Worm (Caenorhabditis elegans): ENCODE results near the gene dhcr-24.

DNA sequence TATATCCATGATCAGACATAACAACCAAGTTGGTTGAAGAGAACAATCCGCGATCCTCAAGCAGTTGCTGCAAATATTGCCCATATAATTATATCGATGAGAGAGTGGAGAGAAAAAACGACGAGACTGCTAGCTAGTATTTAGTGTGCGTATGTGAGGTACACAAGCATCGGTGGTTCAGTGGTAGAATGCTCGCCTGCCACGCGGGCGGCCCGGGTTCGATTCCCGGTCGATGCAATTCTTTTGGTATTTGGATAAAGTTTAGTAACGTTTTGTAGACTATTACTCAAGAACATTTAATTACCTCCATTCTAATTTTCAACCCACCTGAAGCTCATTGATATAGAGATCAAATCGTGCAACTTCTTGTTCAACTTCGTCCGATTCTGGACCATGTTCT is 49.1 kb upstream of the dhcr-24 start:
- TF ChIP-seq snu-23 (GFP tag; optimal IDR thresholded peaks at IDR 0.05) (peak; percentile 83), jun-1 (tag; optimal IDR thresholded peaks at IDR 0.05) (peak; percentile 25), ztf-4 (tag; optimal IDR thresholded peaks at IDR 0.05) (no peak)

All from whole organism, L1 larva.